Worm (Caenorhabditis elegans) whole organism, midembryonic: Measurements from ENCODE around the gene W02G9.3.

Experiments
- T22C8.4 ChIP-seq: fragments of 200-800 bp; sonication (Bioruptor generic); IDR thresholded peaks from 2 replicates; pipeline ENCODE4 v1.3.6; 2022; ENCODE audit warnings: missing genetic modification characterization, missing compliant biosample characterization
- cog-1 ChIP-seq: sonication (generic microtip); optimal IDR thresholded peaks from 2 replicates; lab custom pipeline; 2016; ENCODE audit warnings: missing genetic modification characterization, missing compliant biosample characterization
- flt-1 ChIP-seq: fragments of 200-800 bp; sonication (Bioruptor generic); IDR thresholded peaks from 2 replicates; pipeline ENCODE4 v1.3.6; 2022; ENCODE audit warnings: missing genetic modification characterization, missing compliant biosample characterization
- klf-2 ChIP-seq: fragments of 200-800 bp; sonication (Bioruptor generic); conservative IDR thresholded peaks from 2 replicates; pipeline ENCODE4 v1.3.6; 2022; ENCODE audit warnings: missing genetic modification reagents, missing genetic modification characterization, missing compliant biosample characterization
- med-1 ChIP-seq: sonication (generic microtip); optimal IDR thresholded peaks from 2 replicates; lab custom pipeline; 2017; ENCODE audit warnings: missing genetic modification characterization, mild to moderate bottlenecking, missing compliant biosample characterization, antibody characterized with exemption, missing genetic modification reagents; ENCODE audit not compliant: insufficient read depth
- ref-1 ChIP-seq: fragments of 200-800 bp; sonication (Bioruptor generic); conservative IDR thresholded peaks from 2 replicates; pipeline ENCODE4 v1.3.6; 2022; ENCODE audit warnings: missing genetic modification reagents, missing genetic modification characterization, missing compliant biosample characterization
- tab-1 ChIP-seq: fragments of 200-800 bp; sonication (Bioruptor generic); IDR thresholded peaks from 2 replicates; pipeline ENCODE4 v1.3.6; 2022; ENCODE audit warnings: missing genetic modification characterization, missing compliant biosample characterization
- ztf-23 ChIP-seq: fragments of 200-800 bp; sonication (Bioruptor generic); IDR thresholded peaks from 2 replicates; pipeline ENCODE4 v1.3.6; 2022; ENCODE audit warnings: missing genetic modification reagents, missing genetic modification characterization, missing compliant biosample characterization
- ztf-29 ChIP-seq: fragments of 200-800 bp; sonication (Bioruptor generic); IDR thresholded peaks from 2 replicates; pipeline ENCODE4 v1.3.6; 2022; ENCODE audit warnings: missing genetic modification reagents, missing genetic modification characterization, missing compliant biosample characterization

Gene W02G9.3

DNA sequence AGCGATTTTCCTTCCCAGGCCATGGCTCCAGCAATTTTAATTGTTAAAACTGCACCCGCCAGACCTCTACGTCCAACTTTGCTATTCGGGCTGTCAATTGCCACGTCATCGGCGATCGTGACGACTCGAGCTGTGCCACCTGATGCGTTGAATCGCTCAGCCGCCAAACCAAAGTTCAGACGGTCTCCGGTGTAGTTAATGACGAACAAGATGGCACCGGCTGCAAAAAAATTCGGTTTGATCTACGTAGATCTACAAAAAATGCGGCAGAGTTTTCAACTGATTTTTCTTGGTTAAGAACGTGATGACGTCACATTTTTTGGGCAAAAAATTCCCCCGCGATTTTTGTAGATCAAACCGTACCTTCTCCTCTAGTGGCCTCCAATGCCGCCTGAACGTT is 21.8 kb upstream of the W02G9.3 start:
- TF ChIP-seq ztf-29 (GFP tag; lab: Robert Waterston, UW) = no peak
- no peak for TF ChIP-seq tab-1 (GFP tag; lab: Robert Waterston, UW)
- TF ChIP-seq flt-1 (GFP tag; lab: Robert Waterston, UW) = no peak
- TF ChIP-seq ztf-23 = no peak
- TF ChIP-seq T22C8.4 (GFP tag; lab: Robert Waterston, UW) = no peak
- no peak for TF ChIP-seq klf-2 (GFP tag; lab: Robert Waterston, UW)
- no peak for TF ChIP-seq ref-1 (GFP tag; lab: Robert Waterston, UW)
- TF ChIP-seq cog-1 (tag; lab: Kevin White, UChicago) = no peak
- TF ChIP-seq med-1 (GFP tag; lab: Kevin White, UChicago) = no peak

DNA sequence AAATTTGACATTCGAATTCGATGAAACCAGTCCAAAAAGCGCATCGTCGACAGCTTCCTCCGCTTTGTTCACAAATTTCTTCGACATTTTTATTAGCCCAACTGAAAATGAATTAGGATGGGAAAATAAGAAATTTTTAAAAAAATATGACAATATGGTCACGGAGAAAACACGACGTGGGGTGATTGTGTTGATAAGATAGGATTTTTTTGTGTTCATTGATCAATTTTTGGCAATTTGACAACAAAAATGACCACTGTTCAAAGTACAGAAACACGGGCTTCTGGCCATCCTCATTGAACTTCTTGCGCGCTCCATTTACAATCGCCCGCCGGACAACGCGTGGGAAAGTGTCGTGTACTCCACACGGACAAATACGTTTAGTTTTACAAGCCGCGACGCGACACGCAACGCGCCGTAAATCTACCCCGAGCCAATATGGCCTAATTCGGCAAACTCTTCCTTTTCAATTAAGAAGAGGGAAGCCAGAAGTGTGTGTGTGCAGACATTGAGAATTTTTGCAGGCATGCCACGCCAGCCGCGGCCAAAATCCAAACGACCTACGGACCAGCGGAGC is 20.1 kb upstream of the W02G9.3 start, which contains the start of the genes W02H5.8 and angl-1:
TSS of gene W02H5.8 (minus strand) at position 101 of the 577 bp plus-strand sequence.
TSS of gene angl-1 (plus strand) at position 527 of the 577 bp plus-strand sequence.
- no peak for TF ChIP-seq ztf-23
- no peak for TF ChIP-seq med-1 (GFP tag; lab: Kevin White, UChicago)
- no peak for TF ChIP-seq flt-1 (GFP tag; lab: Robert Waterston, UW)
- TF ChIP-seq cog-1 (tag; lab: Kevin White, UChicago) = no peak
- TF ChIP-seq klf-2 (GFP tag; lab: Robert Waterston, UW) = no peak
- no peak for TF ChIP-seq ref-1 (GFP tag; lab: Robert Waterston, UW)
- no peak for TF ChIP-seq tab-1 (GFP tag; lab: Robert Waterston, UW)
- no peak for TF ChIP-seq T22C8.4 (GFP tag; lab: Robert Waterston, UW)
- TF ChIP-seq ztf-29 (GFP tag; lab: Robert Waterston, UW) = no peak

DNA sequence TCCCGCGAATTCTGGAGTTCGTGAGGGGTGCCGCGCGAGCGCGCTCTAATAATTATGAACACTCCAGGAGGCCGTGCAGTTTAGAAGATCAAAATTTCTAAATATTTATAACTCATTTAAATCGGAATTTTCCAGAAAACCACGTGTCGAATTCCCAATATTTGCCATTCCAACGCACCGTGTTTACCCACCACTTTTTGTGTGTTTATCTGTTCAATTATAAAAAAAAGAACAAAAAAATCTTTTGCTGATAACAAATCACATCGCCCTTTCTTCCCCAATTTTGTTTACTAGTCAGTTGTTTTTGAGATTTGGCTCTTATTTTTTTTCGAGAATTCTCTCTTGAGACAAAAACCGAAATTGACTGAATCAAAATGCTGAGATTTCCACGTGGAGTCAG is 16.6 kb upstream of the W02G9.3 start:
- TF ChIP-seq cog-1 (tag; lab: Kevin White, UChicago) (no peak), flt-1 (GFP tag; lab: Robert Waterston, UW) (no peak), ref-1 (GFP tag; lab: Robert Waterston, UW) (no peak), T22C8.4 (GFP tag; lab: Robert Waterston, UW) (no peak), med-1 (GFP tag; lab: Kevin White, UChicago) (no peak), ztf-29 (GFP tag; lab: Robert Waterston, UW) (no peak), ztf-23 (no peak), klf-2 (GFP tag; lab: Robert Waterston, UW) (no peak), tab-1 (GFP tag; lab: Robert Waterston, UW) (no peak)

DNA sequence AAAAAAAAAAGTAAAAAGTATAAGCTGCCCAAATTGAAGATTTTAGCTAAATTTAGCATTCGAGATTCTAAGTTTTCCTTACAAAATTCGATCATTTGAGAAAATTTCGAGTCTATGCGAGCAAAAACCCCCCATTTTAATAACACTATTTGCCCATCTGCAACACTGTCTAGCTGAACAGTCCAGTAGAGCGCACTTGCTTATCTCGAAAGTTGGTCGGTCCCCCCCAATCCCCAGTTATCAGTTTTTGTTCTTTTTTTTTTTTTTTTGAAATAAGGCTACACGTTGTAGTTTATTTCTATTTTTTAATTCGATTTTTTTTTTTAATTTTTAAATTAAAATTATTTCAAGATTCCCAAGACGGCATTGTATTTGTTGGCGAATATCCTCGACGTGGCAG is 15.1 kb upstream of the W02G9.3 start:
- TF ChIP-seq T22C8.4 (GFP tag; lab: Robert Waterston, UW) = no peak
- no peak for TF ChIP-seq ztf-29 (GFP tag; lab: Robert Waterston, UW)
- no peak for TF ChIP-seq flt-1 (GFP tag; lab: Robert Waterston, UW)

DNA sequence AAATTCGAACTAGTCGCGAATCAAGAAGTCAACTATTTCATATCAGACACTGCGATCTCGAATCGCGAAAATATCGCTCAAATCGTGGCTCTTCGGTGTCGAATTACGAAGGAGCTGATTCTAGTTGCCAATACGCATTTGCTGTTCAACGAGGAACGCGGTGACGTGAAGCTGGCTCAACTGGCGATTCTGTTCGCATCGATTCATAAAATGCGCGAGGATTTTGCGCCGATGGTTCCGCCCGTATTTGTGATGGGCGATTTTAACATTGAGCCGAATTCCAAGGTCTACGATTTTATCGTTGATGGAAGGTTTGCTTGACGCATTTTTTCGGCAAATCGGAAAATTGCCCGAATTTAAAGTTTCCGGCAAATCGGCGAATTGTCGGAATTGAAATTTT is 12.3 kb upstream of the W02G9.3 start:
- TF ChIP-seq ref-1 (GFP tag; lab: Robert Waterston, UW) (no peak), T22C8.4 (GFP tag; lab: Robert Waterston, UW) (no peak), ztf-29 (GFP tag; lab: Robert Waterston, UW) (no peak), klf-2 (GFP tag; lab: Robert Waterston, UW) (no peak), flt-1 (GFP tag; lab: Robert Waterston, UW) (no peak), ztf-23 (no peak), tab-1 (GFP tag; lab: Robert Waterston, UW) (no peak), med-1 (GFP tag; lab: Kevin White, UChicago) (no peak), cog-1 (tag; lab: Kevin White, UChicago) (no peak)

DNA sequence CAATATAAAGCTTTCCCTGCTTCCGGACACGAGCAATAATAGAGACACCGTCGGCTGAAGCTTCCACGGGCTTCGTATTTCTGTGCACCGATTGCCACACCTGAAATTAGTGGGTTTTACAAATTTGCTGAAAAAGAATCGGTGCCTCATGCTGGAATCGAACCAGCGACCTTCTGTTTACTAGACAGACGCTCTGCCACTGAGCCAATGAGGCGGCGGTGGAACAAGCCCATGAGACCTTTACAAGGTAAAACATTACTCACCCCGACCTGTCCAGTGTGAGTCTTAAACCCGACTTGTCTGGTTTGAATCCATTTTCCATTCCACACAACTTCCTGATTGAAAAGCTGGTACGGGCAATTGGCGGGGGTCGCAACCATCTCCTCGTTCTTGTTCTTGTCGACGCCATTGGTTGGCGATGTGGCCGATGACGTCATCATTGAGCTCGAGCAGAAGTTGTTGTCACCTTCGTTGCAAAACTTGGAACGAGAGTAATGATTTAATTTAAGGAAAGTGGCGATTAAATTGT is 8.2 kb upstream of the W02G9.3 start, which contains the start of gene ndx-2:
TSS of gene ndx-2 (minus strand) at position 479 of the 529 bp plus-strand sequence.
- TF ChIP-seq tab-1 (GFP tag; lab: Robert Waterston, UW) (0 out of 2 replicates have a peak, but pooled peaks have one; percentile 14), med-1 (GFP tag; lab: Kevin White, UChicago) (no peak), ztf-23 (no peak), ztf-29 (GFP tag; lab: Robert Waterston, UW) (0 out of 2 replicates have a peak, but pooled peaks have one; percentile 7), flt-1 (GFP tag; lab: Robert Waterston, UW) (0 out of 2 replicates have a peak, but pooled peaks have one; percentile 13), ref-1 (GFP tag; lab: Robert Waterston, UW) (no peak), T22C8.4 (GFP tag; lab: Robert Waterston, UW) (no peak), klf-2 (GFP tag; lab: Robert Waterston, UW) (no peak), cog-1 (tag; lab: Kevin White, UChicago) (no peak)

DNA sequence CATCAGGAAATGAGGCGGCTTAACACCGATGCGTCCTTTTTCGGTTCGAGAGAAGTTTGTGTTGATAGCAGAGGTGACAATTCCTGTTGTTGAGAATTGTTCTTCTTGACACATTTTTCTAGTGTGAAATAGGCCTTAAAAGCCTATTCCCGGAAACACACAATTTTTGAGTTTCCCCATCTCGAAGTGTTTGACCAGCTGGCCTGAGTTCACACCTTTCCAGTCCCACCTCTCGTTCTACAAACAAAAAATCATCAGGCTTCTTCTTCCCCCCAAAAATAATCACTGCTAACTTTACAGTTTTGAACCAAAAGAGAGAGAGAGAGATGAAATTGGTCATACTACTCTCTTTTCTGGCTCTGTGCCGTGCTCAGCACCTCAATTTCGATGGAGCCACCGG is 6.2 kb upstream of the W02G9.3 start, which contains the start of gene W02G9.4:
TSS of gene W02G9.4 (plus strand) at position 301 of the 400 bp plus-strand sequence.
- TF ChIP-seq ref-1 (GFP tag; lab: Robert Waterston, UW) (no peak), cog-1 (tag; lab: Kevin White, UChicago) (no peak), klf-2 (GFP tag; lab: Robert Waterston, UW) (no peak), ztf-29 (GFP tag; lab: Robert Waterston, UW) (no peak), ztf-23 (no peak), T22C8.4 (GFP tag; lab: Robert Waterston, UW) (no peak), med-1 (GFP tag; lab: Kevin White, UChicago) (no peak), tab-1 (GFP tag; lab: Robert Waterston, UW) (no peak), flt-1 (GFP tag; lab: Robert Waterston, UW) (no peak)

DNA sequence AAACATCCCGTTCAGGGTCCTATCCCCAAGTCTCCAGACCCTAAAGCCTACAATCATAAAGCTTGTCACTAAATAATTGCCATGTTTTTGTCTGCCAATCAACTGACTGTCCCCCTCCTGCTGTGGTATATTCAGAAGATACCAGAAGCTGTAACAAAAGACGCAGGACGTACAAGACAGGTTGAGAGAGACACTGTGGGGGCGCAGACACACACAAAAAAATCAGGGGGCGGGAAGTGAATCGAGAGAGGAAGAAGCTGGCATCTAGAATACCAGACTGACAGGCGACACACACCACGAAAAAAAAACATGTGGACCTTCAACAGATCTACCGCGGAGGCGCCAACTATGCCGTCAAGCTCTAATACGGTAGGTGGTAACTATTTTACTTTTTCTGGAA is 1.6 kb upstream of the W02G9.3 start, which contains the start of gene kel-8:
TSS of gene kel-8 (plus strand) at position 301 of the 400 bp plus-strand sequence.
- TF ChIP-seq T22C8.4 (GFP tag; lab: Robert Waterston, UW) (no peak), ztf-23 (no peak), tab-1 (GFP tag; lab: Robert Waterston, UW) (no peak), klf-2 (GFP tag; lab: Robert Waterston, UW) (no peak), flt-1 (GFP tag; lab: Robert Waterston, UW) (no peak), cog-1 (tag; lab: Kevin White, UChicago) (no peak), ref-1 (GFP tag; lab: Robert Waterston, UW) (no peak)
